Worm (Caenorhabditis elegans): ENCODE results near the gene R02D5.4.

The R02D5.4 gene

ce11 chrV:14460122-14460521 lies 24.4 kb downstream of the R02D5.4 start (continued):
- TF ChIP-seq madf-3 (GFP tag; IDR thresholded peaks at IDR 0.05) (no peak), lir-1 (GFP tag; conservative IDR thresholded peaks at IDR 0.05) (no peak), K11D2.4 (GFP tag; IDR thresholded peaks at IDR 0.05) (no peak), egl-18 (GFP tag; IDR thresholded peaks at IDR 0.05) (no peak), T26A5.8 (tag; optimal IDR thresholded peaks at IDR 0.05) (no peak), unc-130 (GFP tag; optimal IDR thresholded peaks at IDR 0.05) (no peak), him-1 (tag; optimal IDR thresholded peaks at IDR 0.05) (peak; percentile 17), mes-4 (tag; optimal IDR thresholded peaks at IDR 0.05) (no peak), ets-4 (GFP tag; optimal IDR thresholded peaks at IDR 0.05) (no peak)

DNA sequence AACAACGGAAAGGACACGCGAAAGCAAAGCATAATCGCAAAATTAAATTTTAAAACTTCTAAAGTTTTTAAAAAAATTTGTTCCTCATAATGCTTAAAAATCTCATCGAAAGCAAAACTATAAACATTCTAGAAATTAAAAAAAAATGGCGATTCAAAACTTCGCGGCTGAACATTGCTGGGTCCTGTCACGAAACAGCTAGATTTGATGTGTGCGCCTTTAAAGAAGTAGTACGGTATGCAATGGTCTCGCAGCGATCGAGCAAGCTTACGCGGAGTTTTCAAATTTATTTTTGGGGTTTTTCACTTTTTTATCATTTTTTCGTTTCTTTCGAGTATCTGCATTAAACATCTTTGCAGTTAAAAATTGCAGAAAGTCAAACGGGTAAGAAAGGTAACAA lies 27.4 kb downstream of the R02D5.4 start, which contains the start of gene coh-3:
coh-3 (plus strand) TSS at position 353 of the 400 bp plus-strand sequence.
- TF ChIP-seq Y95B8A.8 (GFP tag; IDR thresholded peaks at IDR 0.05) (0 out of 2 replicates have a peak, but pooled peaks have one; percentile 35), rcor-1 (GFP tag; IDR thresholded peaks at IDR 0.05) (peak; percentile 76), aptf-2 (GFP tag; conservative IDR thresholded peaks at IDR 0.05) (peak; percentile 65; the same call in 1 of the 2 replicates), lag-1 (GFP tag; IDR thresholded peaks at IDR 0.05) (no peak), him-1 (tag; optimal IDR thresholded peaks at IDR 0.05) (peak; percentile 53), xnd-1 (tag; optimal IDR thresholded peaks at IDR 0.05) (peak; percentile 99), snpc-1.1 (tag; optimal IDR thresholded peaks at IDR 0.05; ENCODE audit: insufficient read depth) (peak; percentile 87), egrh-3 (GFP tag; IDR thresholded peaks at IDR 0.05) (no peak), hsf-1 (GFP tag; IDR thresholded peaks at IDR 0.05) (peak; percentile 93), rec-8 (tag; optimal IDR thresholded peaks at IDR 0.05) (no peak), Y53G8AR.9 (GFP tag; conservative IDR thresholded peaks at IDR 0.05) (peak; percentile 81), ceh-91 (GFP tag; IDR thresholded peaks at IDR 0.05) (peak; percentile 96), snpc-3.4 (tag; optimal IDR thresholded peaks at IDR 0.05) (peak; percentile 95), lsl-1 (GFP tag; optimal IDR thresholded peaks at IDR 0.05) (peak; percentile 99), efl-1 (GFP tag; optimal IDR thresholded peaks at IDR 0.05) (peak; percentile 96), unc-130 (GFP tag; optimal IDR thresholded peaks at IDR 0.05) (peak; percentile 59), snpc-1.3 (tag; optimal IDR thresholded peaks at IDR 0.05; ENCODE audit: insufficient read depth) (peak; percentile 92), ztf-22 (GFP tag; optimal IDR thresholded peaks at IDR 0.05) (no peak), tbp1 (GFP tag; optimal IDR thresholded peaks at IDR 0.05) (peak; percentile 69), tlf-1 (GFP tag; optimal IDR thresholded peaks at IDR 0.05) (peak; percentile 88), Y56A3A.18 (GFP tag; IDR thresholded peaks at IDR 0.05) (no peak), F10E7.11 (tag; optimal IDR thresholded peaks at IDR 0.05) (no peak), F49E8.2 (tag; optimal IDR thresholded peaks at IDR 0.05; ENCODE audit: insufficient read depth) (peak; percentile 94), attf-6 (GFP tag; IDR thresholded peaks at IDR 0.05) (peak; percentile 70), ekl-4 (GFP tag; IDR thresholded peaks at IDR 0.05) (peak; percentile 88), nhr-179 (tag; optimal IDR thresholded peaks at IDR 0.05) (no peak), let-607 (tag; optimal IDR thresholded peaks at IDR 0.05) (no peak), mcd-1 (GFP tag; IDR thresholded peaks at IDR 0.05) (peak; percentile 63), rpc-1 (optimal IDR thresholded peaks at IDR 0.05) (no peak), rpc-1 (tag; optimal IDR thresholded peaks at IDR 0.05) (peak; percentile 1), madf-3 (GFP tag; IDR thresholded peaks at IDR 0.05) (peak; percentile 90), madf-6 (GFP tag; IDR thresholded peaks at IDR 0.05) (peak; percentile 99), lir-1 (GFP tag; conservative IDR thresholded peaks at IDR 0.05) (peak; percentile 53; the same call in 1 of the 2 replicates), Y53F4B.3 (GFP tag; IDR thresholded peaks at IDR 0.05) (peak; percentile 61; the same call in 1 of the 2 replicates), D2030.7 (GFP tag; IDR thresholded peaks at IDR 0.05) (peak; percentile 95), pbrm-1 (GFP tag; IDR thresholded peaks at IDR 0.05) (peak; percentile 74), lin-54 (GFP tag; optimal IDR thresholded peaks at IDR 0.05) (peak; percentile 90), ztf-18 (tag; optimal IDR thresholded peaks at IDR 0.05) (no peak), lin-40 (tag; optimal IDR thresholded peaks at IDR 0.05) (no peak), ztf-28 (GFP tag; IDR thresholded peaks at IDR 0.05) (peak; percentile 53; the same call in 1 of the 2 replicates), ceh-100 (GFP tag; IDR thresholded peaks at IDR 0.05) (peak; percentile 57; the same call in 1 of the 2 replicates)

Measured in whole organism, young adult.